Fruit fly (Drosophila melanogaster) whole organism, embryonic: ENCODE results near the gene Cand1.

Source experiments
- ATbp ChIP-seq: fragments of 200-800 bp; sonication (Bioruptor generic); optimal IDR thresholded peaks from 2 replicates; lab custom pipeline; 2017; ENCODE audit warnings: missing biosample characterization, mild to moderate bottlenecking, missing genetic modification characterization, missing genetic modification reagents
- Asciz ChIP-seq: fragments of 200-800 bp; sonication (Bioruptor generic); optimal IDR thresholded peaks from 2 replicates; lab custom pipeline; 2017; ENCODE audit warnings: missing biosample characterization, mild to moderate bottlenecking, missing genetic modification characterization, missing genetic modification reagents
- B-H1 ChIP-seq: fragments of 200-800 bp; sonication (Bioruptor generic); IDR thresholded peaks from 3 replicates; pipeline ENCODE4 v1.3.6; 2022; ENCODE audit warnings: missing biosample characterization, missing genetic modification characterization
- BtbVII ChIP-seq: fragments of 200-800 bp; sonication (Bioruptor generic); optimal IDR thresholded peaks from 3 replicates; lab custom pipeline; 2017; ENCODE audit warnings: missing biosample characterization, mild to moderate bottlenecking, missing genetic modification characterization
- CG11696 ChIP-seq: fragments of 200-800 bp; sonication (Bioruptor generic); IDR thresholded peaks from 2 replicates; pipeline ENCODE4 v1.3.6; 2022; ENCODE audit warnings: missing biosample characterization, missing genetic modification characterization
- CG12155 ChIP-seq: fragments of 200-800 bp; sonication (Bioruptor generic); optimal IDR thresholded peaks from 3 replicates; lab custom pipeline; 2016; ENCODE audit warnings: missing biosample characterization, missing genetic modification characterization
- CG12391 ChIP-seq: fragments of 200-800 bp; sonication (Bioruptor generic); optimal IDR thresholded peaks from 3 replicates; lab custom pipeline; 2018; ENCODE audit warnings: missing biosample characterization, mild to moderate bottlenecking, missing genetic modification characterization, moderate library complexity
- CG13894 ChIP-seq: fragments of 200-800 bp; sonication (Bioruptor generic); optimal IDR thresholded peaks from 3 replicates; lab custom pipeline; 2018; ENCODE audit warnings: missing biosample characterization, mild to moderate bottlenecking, missing genetic modification characterization, moderate library complexity
- CG15269 ChIP-seq: fragments of 200-800 bp; sonication (Bioruptor generic); optimal IDR thresholded peaks from 2 replicates; lab custom pipeline; 2018; ENCODE audit warnings: missing biosample characterization, mild to moderate bottlenecking, missing genetic modification characterization, moderate library complexity
- CG1529 ChIP-seq: fragments of 200-800 bp; sonication (Bioruptor generic); optimal IDR thresholded peaks from 3 replicates; lab custom pipeline; 2018; ENCODE audit warnings: missing biosample characterization, missing genetic modification characterization
- CG15479 ChIP-seq: fragments of 200-800 bp; sonication (Bioruptor generic); optimal IDR thresholded peaks from 3 replicates; lab custom pipeline; 2019; ENCODE audit warnings: missing biosample characterization, mild to moderate bottlenecking, missing genetic modification characterization, moderate library complexity
- CG16815 ChIP-seq: fragments of 200-800 bp; sonication (Bioruptor generic); optimal IDR thresholded peaks from 3 replicates; lab custom pipeline; 2017; ENCODE audit warnings: missing biosample characterization, mild to moderate bottlenecking, missing genetic modification characterization
- CG18262 ChIP-seq: fragments of 200-800 bp; optimal IDR thresholded peaks from 3 replicates; lab custom pipeline; 2019; ENCODE audit warnings: missing biosample characterization, mild to moderate bottlenecking, missing genetic modification characterization, moderate library complexity
- CG31388 ChIP-seq: fragments of 200-800 bp; sonication (Bioruptor generic); optimal IDR thresholded peaks from 2 replicates; lab custom pipeline; 2016; ENCODE audit warnings: missing biosample characterization, missing genetic modification characterization
- CG4282 ChIP-seq: fragments of 200-800 bp; sonication (Bioruptor generic); optimal IDR thresholded peaks from 2 replicates; lab custom pipeline; 2016; ENCODE audit warnings: missing biosample characterization, missing genetic modification characterization
- CG4424 ChIP-seq: fragments of 200-800 bp; sonication (Bioruptor generic); optimal IDR thresholded peaks from 3 replicates; lab custom pipeline; 2016; ENCODE audit warnings: missing biosample characterization, missing genetic modification characterization
- CG4617 ChIP-seq: fragments of 200-800 bp; sonication (Bioruptor generic); optimal IDR thresholded peaks from 3 replicates; lab custom pipeline; 2016; ENCODE audit warnings: missing biosample characterization, missing genetic modification characterization, borderline replicate concordance
- CG4730 ChIP-seq: fragments of 200-800 bp; sonication (Bioruptor generic); IDR thresholded peaks from 2 replicates; pipeline ENCODE4 v1.3.6; 2022; ENCODE audit warnings: missing biosample characterization, missing genetic modification characterization
- CG4820 ChIP-seq: fragments of 200-800 bp; sonication (Bioruptor generic); optimal IDR thresholded peaks from 3 replicates; lab custom pipeline; 2016; ENCODE audit warnings: missing biosample characterization, missing genetic modification characterization
- CG8281 ChIP-seq: fragments of 200-800 bp; sonication (Bioruptor generic); optimal IDR thresholded peaks from 2 replicates; lab custom pipeline; 2018; ENCODE audit warnings: missing biosample characterization, mild to moderate bottlenecking, missing genetic modification characterization, moderate library complexity
- CG8765 ChIP-seq: fragments of 200-800 bp; sonication (Bioruptor generic); IDR thresholded peaks from 2 replicates; pipeline ENCODE4 v1.3.6; 2022; ENCODE audit warnings: missing biosample characterization, missing genetic modification characterization
- CG9215 ChIP-seq: fragments of 200-800 bp; sonication (Bioruptor generic); IDR thresholded peaks from 2 replicates; pipeline ENCODE4 v1.3.6; 2022; ENCODE audit warnings: missing biosample characterization, missing genetic modification characterization
- Dip3 ChIP-seq: fragments of 200-800 bp; sonication (Bioruptor generic); optimal IDR thresholded peaks from 3 replicates; lab custom pipeline; 2016; ENCODE audit warnings: missing biosample characterization, missing genetic modification characterization
- Doc2 ChIP-seq: fragments of 200-800 bp; sonication (Bioruptor generic); IDR thresholded peaks from 2 replicates; pipeline ENCODE4 v1.3.6; 2022; ENCODE audit warnings: missing biosample characterization, missing genetic modification characterization
- Drgx ChIP-seq: fragments of 200-800 bp; sonication (Bioruptor generic); IDR thresholded peaks from 2 replicates; pipeline ENCODE4 v1.3.6; 2022; ENCODE audit warnings: missing biosample characterization, missing genetic modification characterization
- HLH4C ChIP-seq: fragments of 200-800 bp; sonication (Bioruptor generic); IDR thresholded peaks from 3 replicates; pipeline ENCODE4 v1.3.6; 2022; ENCODE audit warnings: missing biosample characterization, missing genetic modification characterization; ENCODE audit not compliant: partially characterized antibody
- MBD-R2 ChIP-seq: fragments of 200-800 bp; sonication (Bioruptor generic); IDR thresholded peaks from 2 replicates; pipeline ENCODE4 v1.3.6; 2022; ENCODE audit warnings: missing biosample characterization, missing genetic modification characterization
- MTF-1 ChIP-seq: fragments of 200-800 bp; sonication (Bioruptor generic); optimal IDR thresholded peaks from 2 replicates; lab custom pipeline; 2018; ENCODE audit warnings: missing biosample characterization, mild to moderate bottlenecking, missing genetic modification characterization, borderline replicate concordance
- Oaz ChIP-seq: fragments of 200-800 bp; sonication (Bioruptor generic); IDR thresholded peaks from 2 replicates; pipeline ENCODE4 v1.3.6; 2022; ENCODE audit warnings: missing biosample characterization, missing genetic modification characterization
- Side ChIP-seq: fragments of 200-800 bp; sonication (Bioruptor generic); optimal IDR thresholded peaks from 2 replicates; lab custom pipeline; 2016; ENCODE audit warnings: missing biosample characterization, missing genetic modification characterization
- Spps ChIP-seq: fragments of 200-800 bp; sonication (Bioruptor generic); optimal IDR thresholded peaks from 2 replicates; lab custom pipeline; 2018; ENCODE audit warnings: missing biosample characterization, mild to moderate bottlenecking, missing genetic modification characterization
- Tbp ChIP-seq: fragments of >200 bp; optimal IDR thresholded peaks from 2 replicates; lab custom pipeline; 2018; ENCODE audit warnings: missing biosample characterization, missing genetic modification characterization
- chm ChIP-seq: fragments of 200-800 bp; sonication (Bioruptor generic); IDR thresholded peaks from 2 replicates; pipeline ENCODE4 v1.3.6; 2022; ENCODE audit warnings: missing biosample characterization, missing genetic modification characterization
- dm ChIP-seq: fragments of 200-800 bp; sonication (Bioruptor generic); optimal IDR thresholded peaks from 3 replicates; lab custom pipeline; 2016; ENCODE audit warnings: missing biosample characterization, missing genetic modification characterization
- fd3F ChIP-seq: fragments of 200-800 bp; sonication (Bioruptor generic); optimal IDR thresholded peaks from 2 replicates; lab custom pipeline; 2018; ENCODE audit warnings: missing biosample characterization, mild to moderate bottlenecking, missing genetic modification characterization, moderate library complexity
- fd64A ChIP-seq: fragments of 200-800 bp; sonication (Bioruptor generic); optimal IDR thresholded peaks from 3 replicates; lab custom pipeline; 2018; ENCODE audit warnings: missing biosample characterization, mild to moderate bottlenecking, missing genetic modification characterization
- gem ChIP-seq: fragments of 200-800 bp; sonication (Bioruptor generic); optimal IDR thresholded peaks from 2 replicates; lab custom pipeline; 2019; ENCODE audit warnings: missing biosample characterization, mild to moderate bottlenecking, missing genetic modification characterization, moderate library complexity
- hb ChIP-seq: fragments of 200-800 bp; sonication (Bioruptor generic); IDR thresholded peaks from 3 replicates; pipeline ENCODE4 v1.3.6; 2022; ENCODE audit warnings: missing biosample characterization, missing genetic modification characterization; ENCODE audit not compliant: partially characterized antibody
- jigr1 ChIP-seq: fragments of 200-800 bp; sonication (Bioruptor generic); IDR thresholded peaks from 3 replicates; pipeline ENCODE4 v1.3.6; 2022; ENCODE audit warnings: missing biosample characterization, missing genetic modification characterization
- lilli ChIP-seq: fragments of 200-800 bp; sonication (Bioruptor generic); optimal IDR thresholded peaks from 3 replicates; lab custom pipeline; 2016; ENCODE audit warnings: missing biosample characterization, missing genetic modification characterization
- luna ChIP-seq: fragments of 200-800 bp; sonication (Bioruptor generic); optimal IDR thresholded peaks from 2 replicates; lab custom pipeline; 2016; ENCODE audit warnings: missing biosample characterization, missing genetic modification characterization
- nerfin-2 ChIP-seq: fragments of 200-800 bp; sonication (Bioruptor generic); IDR thresholded peaks from 2 replicates; pipeline ENCODE4 v1.3.6; 2022; ENCODE audit warnings: missing biosample characterization, missing genetic modification characterization; ENCODE audit not compliant: partially characterized antibody
- nmo ChIP-seq: fragments of 200-800 bp; sonication (Bioruptor generic); optimal IDR thresholded peaks from 2 replicates; lab custom pipeline; 2018; ENCODE audit warnings: missing biosample characterization, mild to moderate bottlenecking, missing genetic modification characterization, moderate library complexity
- onecut ChIP-seq: fragments of 200-800 bp; sonication (Bioruptor generic); IDR thresholded peaks from 2 replicates; pipeline ENCODE4 v1.3.6; 2022; ENCODE audit warnings: missing biosample characterization, missing genetic modification characterization
- pb ChIP-seq: fragments of 200-800 bp; sonication (Bioruptor generic); optimal IDR thresholded peaks from 3 replicates; lab custom pipeline; 2016; ENCODE audit warnings: missing biosample characterization, missing genetic modification characterization
- schlank ChIP-seq: fragments of 200-800 bp; sonication (Bioruptor generic); optimal IDR thresholded peaks from 2 replicates; lab custom pipeline; 2018; ENCODE audit warnings: missing biosample characterization, mild to moderate bottlenecking, missing genetic modification characterization
- tap ChIP-seq: fragments of 200-800 bp; optimal IDR thresholded peaks from 3 replicates; lab custom pipeline; 2019; ENCODE audit warnings: missing biosample characterization, mild to moderate bottlenecking, missing genetic modification characterization, moderate library complexity
- toy ChIP-seq: fragments of 200-800 bp; sonication (Bioruptor generic); IDR thresholded peaks from 2 replicates; pipeline ENCODE4 v1.3.6; 2022; ENCODE audit warnings: missing biosample characterization, missing genetic modification characterization
- trem ChIP-seq: fragments of 200-800 bp; optimal IDR thresholded peaks from 3 replicates; lab custom pipeline; 2019; ENCODE audit warnings: missing biosample characterization, mild to moderate bottlenecking, missing genetic modification characterization, moderate library complexity
- twi ChIP-seq: fragments of 200-800 bp; optimal IDR thresholded peaks from 2 replicates; lab custom pipeline; 2019; ENCODE audit warnings: missing biosample characterization, mild to moderate bottlenecking, missing genetic modification characterization, moderate library complexity
- wdn ChIP-seq: fragments of 200-800 bp; sonication (Bioruptor generic); IDR thresholded peaks from 2 replicates; pipeline ENCODE4 v1.3.6; 2022; ENCODE audit warnings: missing biosample characterization, missing genetic modification characterization
- wor ChIP-seq: fragments of 200-800 bp; sonication (Bioruptor generic); IDR thresholded peaks from 2 replicates; pipeline ENCODE4 v1.3.6; 2022; ENCODE audit warnings: missing biosample characterization, missing genetic modification characterization
- zfh2 ChIP-seq: fragments of 200-800 bp; sonication (Bioruptor generic); optimal IDR thresholded peaks from 2 replicates; lab custom pipeline; 2016; ENCODE audit warnings: missing biosample characterization, missing genetic modification characterization

Gene Cand1

dm6 chr2L:10344029-10344606 lies 18.4 kb downstream of the Cand1 start, which contains the start of gene Frmd5 (continued):
- TF ChIP-seq jigr1 (GFP tag; lab: Robert Waterston, UW): no peak
- no peak for TF ChIP-seq MBD-R2 (GFP tag; lab: Robert Waterston, UW)
- no peak for TF ChIP-seq B-H1 (GFP tag; lab: Robert Waterston, UW)
- TF ChIP-seq CG4424 (GFP tag; lab: Kevin White, UChicago): no peak
- TF ChIP-seq BtbVII (GFP tag; lab: Kevin White, UChicago): no peak
- TF ChIP-seq hb: no peak
- peak; percentile 62 for TF ChIP-seq HLH4C (GFP tag; lab: Robert Waterston, UW)
- no peak for TF ChIP-seq CG18262 (tag; lab: Kevin White, UChicago)
- TF ChIP-seq onecut: no peak
- TF ChIP-seq trem (tag; lab: Kevin White, UChicago): no peak
- TF ChIP-seq lilli (GFP tag; lab: Kevin White, UChicago): no peak
- no peak for TF ChIP-seq wdn (GFP tag; lab: Robert Waterston, UW)
- no peak for TF ChIP-seq CG16815 (GFP tag; lab: Kevin White, UChicago)
- no peak for TF ChIP-seq zfh2 (GFP tag; lab: Kevin White, UChicago)
- TF ChIP-seq ATbp (GFP tag; lab: Kevin White, UChicago): no peak
- TF ChIP-seq fd64A (GFP tag; lab: Kevin White, UChicago): no peak
- peak; percentile 50; the same call in 1 of the 2 replicates for TF ChIP-seq nerfin-2 (GFP tag; lab: Robert Waterston, UW)
- no peak for TF ChIP-seq wor (GFP tag; lab: Robert Waterston, UW)
- no peak for TF ChIP-seq luna
- no peak for TF ChIP-seq Drgx (GFP tag; lab: Robert Waterston, UW)
- no peak for TF ChIP-seq dm (GFP tag; lab: Kevin White, UChicago)
- no peak for TF ChIP-seq CG13894 (tag; lab: Kevin White, UChicago)
- no peak for TF ChIP-seq CG4820 (GFP tag; lab: Kevin White, UChicago)
- no peak for TF ChIP-seq Tbp
- no peak for TF ChIP-seq Side (GFP tag; lab: Kevin White, UChicago)
- TF ChIP-seq pb: no peak
- no peak for TF ChIP-seq Oaz (GFP tag; lab: Robert Waterston, UW)
- no peak for TF ChIP-seq toy (GFP tag; lab: Robert Waterston, UW)
- TF ChIP-seq CG31388 (GFP tag; lab: Kevin White, UChicago): no peak
- TF ChIP-seq CG4617 (GFP tag; lab: Kevin White, UChicago): no peak
- no peak for TF ChIP-seq CG4730 (GFP tag; lab: Robert Waterston, UW)
- TF ChIP-seq CG11696: no peak
- no peak for TF ChIP-seq twi (tag; lab: Kevin White, UChicago)
- no peak for TF ChIP-seq nmo (GFP tag; lab: Kevin White, UChicago)
- TF ChIP-seq gem: no peak

DNA sequence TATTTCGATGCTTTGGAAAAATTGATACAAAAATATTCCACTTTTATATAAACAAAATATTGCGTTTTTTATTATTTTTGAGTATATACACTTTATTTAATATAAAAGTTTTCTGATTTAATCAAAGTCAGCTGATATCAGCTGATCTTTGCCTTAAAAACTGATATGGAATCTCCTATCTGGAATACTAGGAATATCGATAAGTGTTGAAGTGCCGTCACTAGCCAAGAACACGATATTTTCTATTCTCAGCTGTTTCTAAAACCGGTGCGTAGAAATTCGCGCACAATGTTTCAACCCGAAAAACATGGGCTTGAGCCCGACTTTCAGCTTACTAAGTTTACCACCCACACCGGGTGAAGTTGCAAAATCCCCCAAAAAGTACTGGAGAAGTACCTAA lies 20.0 kb downstream of the Cand1 start, which contains the start of gene Sps2:
Gene Sps2, plus strand, starts transcription at position 124 of the 400 bp plus-strand sequence.
- no peak for TF ChIP-seq Asciz
- TF ChIP-seq chm: no peak
- no peak for TF ChIP-seq Doc2 (GFP tag; lab: Robert Waterston, UW)
- no peak for TF ChIP-seq CG4730 (GFP tag; lab: Robert Waterston, UW)
- no peak for TF ChIP-seq tap
- TF ChIP-seq fd3F (GFP tag; lab: Kevin White, UChicago): no peak
- no peak for TF ChIP-seq CG4282 (GFP tag; lab: Kevin White, UChicago)
- TF ChIP-seq CG12155: no peak
- TF ChIP-seq CG1529 (GFP tag; lab: Kevin White, UChicago): no peak
- no peak for TF ChIP-seq Dip3 (GFP tag; lab: Kevin White, UChicago)
- TF ChIP-seq CG8281 (tag; lab: Kevin White, UChicago): no peak
- no peak for TF ChIP-seq MTF-1 (GFP tag; lab: Kevin White, UChicago)
- TF ChIP-seq schlank (tag; lab: Kevin White, UChicago): no peak
- TF ChIP-seq Spps: no peak
- no peak for TF ChIP-seq CG15269 (tag; lab: Kevin White, UChicago)
- TF ChIP-seq CG9215: no peak
- peak; percentile 37 for TF ChIP-seq CG12391
- no peak for TF ChIP-seq CG15479 (GFP tag; lab: Kevin White, UChicago)
- TF ChIP-seq CG8765 (GFP tag; lab: Robert Waterston, UW): no peak
